Fruit fly (Drosophila melanogaster) S2 (cell line): ENCODE results near the gene sordd1.

Experiments
- CG8478 ChIP-seq: fragments of >200 bp; optimal IDR thresholded peaks from 2 replicates; lab custom pipeline; 2018
- CTCF ChIP-seq, 2 experiments: fragments of >200 bp; optimal IDR thresholded peaks; 2 replicates each; lab custom pipeline; 2018

DNA sequence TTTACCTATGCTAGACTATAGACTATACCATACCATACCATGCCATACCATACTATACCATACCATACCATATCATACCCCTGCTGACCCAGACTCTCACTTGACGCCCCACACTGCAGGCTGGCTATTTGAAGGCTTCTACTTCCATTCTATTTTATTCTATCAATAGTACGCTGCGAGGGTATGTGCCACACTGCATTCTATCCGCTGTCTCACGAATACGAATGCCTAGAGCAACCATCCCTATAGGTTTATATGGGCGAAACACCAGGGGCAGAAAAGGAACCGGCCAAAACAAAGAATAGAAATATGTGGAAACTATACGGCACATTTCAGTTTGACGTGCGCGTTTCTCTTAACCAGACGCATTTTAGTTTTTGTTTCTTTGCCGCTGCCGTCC, 22.0 kb upstream of the sordd1 start:
- no peak for TF ChIP-seq CG8478 (lab: Kevin White, UChicago)
- TF ChIP-seq CTCF (optimal IDR thresholded peaks at IDR 0.05; lab: Kevin White, UChicago): no peak
